Worm (Caenorhabditis elegans) whole organism, L4/young adult: ENCODE results near the gene M03E7.3.

Experiments
- W03F9.2 ChIP-seq: fragments of 150-350 bp; optimal IDR thresholded peaks from 2 replicates; lab custom pipeline; 2014; ENCODE audit warnings: missing biosample characterization, missing genetic modification characterization
- dao-5 ChIP-seq: sonication (generic microtip); optimal IDR thresholded peaks from 2 replicates; lab custom pipeline; 2016; ENCODE audit warnings: missing genotype, missing genetic modification characterization, moderate library complexity, missing compliant biosample characterization
- him-1 ChIP-seq: sonication (generic microtip); optimal IDR thresholded peaks from 2 replicates; lab custom pipeline; 2016; ENCODE audit warnings: missing genotype, missing genetic modification reagents, missing genetic modification characterization, missing compliant biosample characterization

ce11 chrV:5619372-5619771 lies 4.5 kb downstream of the M03E7.3 start:
- TF ChIP-seq him-1 (tag; lab: Kevin White, UChicago), result no peak
- no peak for TF ChIP-seq W03F9.2
- TF ChIP-seq dao-5 (tag; lab: Kevin White, UChicago), result no peak
